Worm (Caenorhabditis elegans): Measurements from ENCODE around the gene lin-52.

lin-52 gene

DNA sequence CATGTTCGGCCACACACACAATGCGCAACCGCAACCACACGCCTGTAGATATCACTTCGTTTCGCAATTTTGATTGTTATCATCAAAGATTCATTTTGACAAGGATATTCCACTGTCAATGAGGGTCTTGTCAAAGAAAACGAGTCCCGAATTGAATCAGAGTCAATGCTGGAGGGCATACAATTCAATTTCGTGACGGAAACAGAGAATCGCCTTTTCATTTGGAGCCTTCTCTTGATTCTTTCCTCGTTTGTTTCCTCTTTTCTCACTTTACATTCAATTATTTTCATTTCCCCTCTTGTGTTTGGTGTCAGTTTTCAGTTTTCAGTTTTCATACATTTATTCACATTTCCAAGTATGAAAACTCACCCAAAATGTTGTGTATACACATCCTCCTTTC, 42.8 kb upstream of the lin-52 start:
- TF ChIP-seq flh-1 (GFP tag; optimal IDR thresholded peaks at IDR 0.05) (no peak), ces-1 (GFP tag; optimal IDR thresholded peaks at IDR 0.05) (peak; percentile 94)

ce11 chrIII:9862469-9862868, 37.9 kb upstream of the lin-52 start:
- TF ChIP-seq hlh-1 (tag; optimal IDR thresholded peaks at IDR 0.05) (no peak), lsy-2 (tag; optimal IDR thresholded peaks at IDR 0.05) (peak; percentile 69)

ce11 chrIII:9861470-9862342, 37.2 kb upstream of the lin-52 start:
- TF ChIP-seq mab-5 (tag; optimal IDR thresholded peaks at IDR 0.05) = no peak
- peak; percentile 56 for TF ChIP-seq ham-2 (GFP tag; optimal IDR thresholded peaks at IDR 0.05)
- peak; percentile 90 for TF ChIP-seq sptf-1 (tag; optimal IDR thresholded peaks at IDR 0.05)
- no peak for TF ChIP-seq nhr-12 (tag; optimal IDR thresholded peaks at IDR 0.05)
- no peak for TF ChIP-seq ztf-11 (tag; optimal IDR thresholded peaks at IDR 0.05)
- peak; percentile 84 for TF ChIP-seq ceh-83 (GFP tag; optimal IDR thresholded peaks at IDR 0.05)
- peak; percentile 71 for TF ChIP-seq sem-2 (GFP tag; optimal IDR thresholded peaks at IDR 0.05)
- peak; percentile 85 for TF ChIP-seq ceh-43 (GFP tag; optimal IDR thresholded peaks at IDR 0.05)
- peak; percentile 94 for TF ChIP-seq mls-2 (tag; optimal IDR thresholded peaks at IDR 0.05)
- TF ChIP-seq flh-1 (GFP tag; optimal IDR thresholded peaks at IDR 0.05) = peak; percentile 65
- TF ChIP-seq bed-3 (GFP tag; optimal IDR thresholded peaks at IDR 0.05) = peak; percentile 80
- TF ChIP-seq elt-1 (tag; optimal IDR thresholded peaks at IDR 0.05; ENCODE audit: borderline replicate concordance, insufficient read depth) = no peak
- TF ChIP-seq ceh-39 (tag; optimal IDR thresholded peaks at IDR 0.05) = no peak
- peak; percentile 89 for TF ChIP-seq cnd-1 (tag; optimal IDR thresholded peaks at IDR 0.05)
- peak; percentile 93 for TF ChIP-seq drap-1 (GFP tag; optimal IDR thresholded peaks at IDR 0.05)
- peak; percentile 89 for TF ChIP-seq lin-32 (GFP tag; optimal IDR thresholded peaks at IDR 0.05)
- no peak for TF ChIP-seq unc-39 (tag; optimal IDR thresholded peaks at IDR 0.05)
- TF ChIP-seq pha-4 (tag; optimal IDR thresholded peaks at IDR 0.05) = peak; percentile 36
- TF ChIP-seq nhr-28 (tag; optimal IDR thresholded peaks at IDR 0.05) = peak; percentile 28
- peak; percentile 53 for TF ChIP-seq mep-1 (tag; optimal IDR thresholded peaks at IDR 0.05)
- peak; percentile 23 for TF ChIP-seq lin-13 (tag; optimal IDR thresholded peaks at IDR 0.05)
- peak; percentile 63 for TF ChIP-seq tbx-8 (GFP tag; optimal IDR thresholded peaks at IDR 0.05)
- TF ChIP-seq hlh-1 (tag; optimal IDR thresholded peaks at IDR 0.05) = peak; percentile 26
- TF ChIP-seq unc-62 (GFP tag; optimal IDR thresholded peaks at IDR 0.05) = peak; percentile 32
- TF ChIP-seq elt-3 (tag; optimal IDR thresholded peaks at IDR 0.05) = no peak
- TF ChIP-seq unc-120 (tag; optimal IDR thresholded peaks at IDR 0.05; ENCODE audit: poor library complexity, severe bottlenecking) = peak; percentile 82
- TF ChIP-seq M03D4.4 (tag; optimal IDR thresholded peaks at IDR 0.05) = peak; percentile 83
- no peak for TF ChIP-seq lsy-2 (tag; optimal IDR thresholded peaks at IDR 0.05)
- TF ChIP-seq ces-1 (GFP tag; optimal IDR thresholded peaks at IDR 0.05) = peak; percentile 45

DNA sequence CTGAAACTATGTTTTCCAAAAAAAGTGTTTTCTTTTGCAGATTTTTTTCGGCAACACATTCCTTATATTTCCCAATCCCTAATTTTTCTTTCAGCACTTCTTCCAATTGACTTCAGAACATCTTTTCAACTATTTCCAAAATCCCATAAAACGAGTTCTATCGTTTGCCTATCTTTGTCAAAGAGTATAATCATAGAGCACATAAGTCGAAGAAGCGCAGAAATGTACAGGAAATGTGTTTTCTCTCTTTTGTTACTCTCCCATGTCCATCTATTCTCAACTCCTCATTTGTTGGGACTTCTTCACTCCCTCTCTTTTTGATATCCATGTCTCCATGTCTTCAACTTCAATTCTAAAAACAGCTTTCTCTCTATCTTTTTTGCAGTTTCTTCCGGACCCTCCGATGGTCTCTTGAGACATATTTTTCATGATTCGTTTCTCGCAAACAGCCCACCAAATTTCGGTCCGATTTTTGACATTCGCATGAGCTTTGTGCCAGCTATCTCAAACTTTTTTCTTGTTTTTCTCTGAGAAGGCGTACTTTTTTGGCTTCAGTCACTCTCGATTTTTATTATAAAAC, 35.7 kb upstream of the lin-52 start, which contains the start of gene twk-48:
Gene twk-48, plus strand, starts transcription at position 530 of the 580 bp plus-strand sequence.
- TF ChIP-seq snpc-4 (tag; optimal IDR thresholded peaks at IDR 0.05) (no peak), unc-62 (GFP tag; optimal IDR thresholded peaks at IDR 0.05) (no peak), nhr-237 (tag; optimal IDR thresholded peaks at IDR 0.05) (no peak), elt-3 (tag; optimal IDR thresholded peaks at IDR 0.05) (no peak), lin-13 (tag; optimal IDR thresholded peaks at IDR 0.05) (no peak), ham-2 (GFP tag; optimal IDR thresholded peaks at IDR 0.05) (no peak), ces-1 (GFP tag; optimal IDR thresholded peaks at IDR 0.05) (peak; percentile 62)

Measured in whole organism, mixed stage, embryonic.